Worm (Caenorhabditis elegans) whole organism, L1 larva: ENCODE results near the gene F17C11.12.

Source experiments
- F16B12.6 ChIP-seq: fragments of 150-350 bp; optimal IDR thresholded peaks from 2 replicates; lab custom pipeline; 2014; ENCODE audit warnings: missing biosample characterization, missing genetic modification characterization
- alr-1 ChIP-seq: fragments of 200-800 bp; sonication (Bioruptor generic); optimal IDR thresholded peaks from 2 replicates; lab custom pipeline; 2018; ENCODE audit warnings: borderline replicate concordance, mild to moderate bottlenecking, missing genetic modification characterization, missing compliant biosample characterization
- aly-2 ChIP-seq: fragments of 150-350 bp; optimal IDR thresholded peaks from 2 replicates; lab custom pipeline; 2014; ENCODE audit warnings: missing biosample characterization, missing genetic modification characterization
- blmp-1 ChIP-seq: fragments of 150-350 bp; optimal IDR thresholded peaks from 2 replicates; lab custom pipeline; 2014; ENCODE audit warnings: missing biosample characterization, missing genetic modification characterization
- ceh-82 ChIP-seq, 3 experiments: fragments of 150-350 bp in 1 of 3; sonication (generic microtip) in 2 of 3; optimal IDR thresholded peaks; 2 replicates each; lab custom pipeline; 2014 to 2017; ENCODE audit warnings: missing biosample characterization in 3 of 3, missing genetic modification characterization in 3 of 3
- dsc-1 ChIP-seq: sonication (generic microtip); optimal IDR thresholded peaks from 2 replicates; lab custom pipeline; 2016; ENCODE audit warnings: mild to moderate bottlenecking, missing genetic modification characterization, missing compliant biosample characterization
- efl-1 ChIP-seq, 4 experiments: fragments of 150-350 bp; optimal IDR thresholded peaks in 3 of 4; peaks in 1 of 4; 1 replicate in 1 of 4; 2 replicates in 3 of 4; lab custom pipeline; 2014; ENCODE audit warnings: missing biosample characterization in 2 of 4, missing genetic modification characterization in 2 of 4, missing genetic modification reagents in 2 of 4
- elt-2 ChIP-seq: sonication (generic microtip); optimal IDR thresholded peaks from 2 replicates; lab custom pipeline; 2016; ENCODE audit warnings: missing genetic modification characterization, mild to moderate bottlenecking, inconsistent platforms, missing compliant biosample characterization, missing genetic modification reagents
- elt-3 ChIP-seq, 6 experiments: fragments of 150-350 bp in 1 of 6; sonication (generic microtip); optimal IDR thresholded peaks; 2 replicates each; lab custom pipeline; 2017 to 2018; ENCODE audit warnings: missing biosample characterization in 6 of 6, missing genetic modification characterization in 6 of 6, inconsistent platforms in 1 of 6
- fkh-8 ChIP-seq: sonication (generic microtip); optimal IDR thresholded peaks from 2 replicates; lab custom pipeline; 2016; ENCODE audit warnings: mild to moderate bottlenecking, missing genetic modification characterization, missing compliant biosample characterization
- fos-1 ChIP-seq: fragments of 150-350 bp; optimal IDR thresholded peaks from 2 replicates; lab custom pipeline; 2014; ENCODE audit warnings: missing biosample characterization, missing genetic modification characterization
- grh-1 ChIP-seq: fragments of 200-800 bp; sonication (Bioruptor generic); IDR thresholded peaks from 2 replicates; pipeline ENCODE4 v1.3.6; 2022; ENCODE audit warnings: missing genetic modification reagents, missing genetic modification characterization, missing compliant biosample characterization
- hlh-17 ChIP-seq: fragments of 200-800 bp; sonication (Bioruptor generic); optimal IDR thresholded peaks from 2 replicates; lab custom pipeline; 2018; ENCODE audit warnings: missing genetic modification characterization, mild to moderate bottlenecking, missing compliant biosample characterization, moderate library complexity, borderline replicate concordance
- isw-1 ChIP-seq: fragments of 200-800 bp; sonication (Bioruptor generic); IDR thresholded peaks from 2 replicates; pipeline ENCODE4 v1.3.6; 2022; ENCODE audit warnings: missing genetic modification characterization, missing compliant biosample characterization
- jun-1 ChIP-seq: fragments of 150-350 bp; optimal IDR thresholded peaks from 2 replicates; lab custom pipeline; 2014; ENCODE audit warnings: missing biosample characterization, missing genetic modification reagents, missing genetic modification characterization
- lin-13 ChIP-seq: fragments of 150-350 bp; optimal IDR thresholded peaks from 2 replicates; lab custom pipeline; 2014; ENCODE audit warnings: missing biosample characterization, missing genetic modification reagents, missing genetic modification characterization
- lin-14 ChIP-seq: fragments of 200-800 bp; sonication (Bioruptor generic); optimal IDR thresholded peaks from 2 replicates; lab custom pipeline; 2018; ENCODE audit warnings: mild to moderate bottlenecking, missing genetic modification characterization, moderate library complexity, missing compliant biosample characterization
- lin-39 ChIP-seq: fragments of 150-350 bp; optimal IDR thresholded peaks from 2 replicates; lab custom pipeline; 2014; ENCODE audit warnings: missing biosample characterization, missing genetic modification reagents, missing genetic modification characterization
- lir-3 ChIP-seq: sonication (generic microtip); optimal IDR thresholded peaks from 2 replicates; lab custom pipeline; 2016; ENCODE audit warnings: mild to moderate bottlenecking, missing genetic modification characterization, moderate library complexity, missing compliant biosample characterization; ENCODE audit not compliant: poor library complexity
- mab-9 ChIP-seq: fragments of 200-800 bp; sonication (Bioruptor generic); IDR thresholded peaks from 2 replicates; pipeline ENCODE4 v1.3.6; 2022; ENCODE audit warnings: missing genetic modification reagents, missing genetic modification characterization, missing compliant biosample characterization
- mdl-1 ChIP-seq, 2 experiments: fragments of 150-350 bp; optimal IDR thresholded peaks; 2 replicates each; lab custom pipeline; 2014 to 2017; ENCODE audit warnings: missing biosample characterization in 2 of 2, missing genetic modification characterization in 2 of 2, inconsistent platforms in 1 of 2
- mef-2 ChIP-seq: fragments of 150-350 bp; optimal IDR thresholded peaks from 2 replicates; lab custom pipeline; 2014; ENCODE audit warnings: missing biosample characterization, missing genetic modification characterization
- nhr-12 ChIP-seq: sonication (generic microtip); optimal IDR thresholded peaks from 2 replicates; lab custom pipeline; 2017; ENCODE audit warnings: missing biosample characterization, missing genetic modification characterization
- nhr-20 ChIP-seq: sonication (generic microtip); optimal IDR thresholded peaks from 2 replicates; lab custom pipeline; 2016; ENCODE audit warnings: mild to moderate bottlenecking, missing genetic modification characterization, missing compliant biosample characterization
- nhr-237 ChIP-seq: fragments of 150-350 bp; optimal IDR thresholded peaks from 2 replicates; lab custom pipeline; 2014; ENCODE audit warnings: missing biosample characterization, missing genetic modification characterization
- nhr-47 ChIP-seq: sonication (generic microtip); optimal IDR thresholded peaks from 2 replicates; lab custom pipeline; 2016; ENCODE audit warnings: mild to moderate bottlenecking, missing genetic modification characterization, moderate library complexity, missing compliant biosample characterization
- nhr-85 ChIP-seq: sonication (generic microtip); peaks from one replicate; lab custom pipeline; 2016; ENCODE audit warnings: missing genetic modification characterization, inconsistent platforms, missing compliant biosample characterization
- nhr-90 ChIP-seq: sonication (generic microtip); optimal IDR thresholded peaks from 2 replicates; lab custom pipeline; 2016; ENCODE audit warnings: mild to moderate bottlenecking, missing genetic modification characterization, missing compliant biosample characterization; ENCODE audit not compliant: poor library complexity
- skn-1 ChIP-seq: fragments of 150-350 bp; optimal IDR thresholded peaks from 2 replicates; lab custom pipeline; 2014; ENCODE audit warnings: missing biosample characterization, missing genetic modification characterization
- snu-23 ChIP-seq: sonication (generic microtip); optimal IDR thresholded peaks from 2 replicates; lab custom pipeline; 2016; ENCODE audit warnings: missing genetic modification characterization, missing compliant biosample characterization
- sup-37 ChIP-seq: fragments of 200-800 bp; sonication (Bioruptor generic); optimal IDR thresholded peaks from 2 replicates; lab custom pipeline; 2018; ENCODE audit warnings: mild to moderate bottlenecking, missing genetic modification characterization, missing compliant biosample characterization
- tlp-1 ChIP-seq: fragments of 150-350 bp; optimal IDR thresholded peaks from 2 replicates; lab custom pipeline; 2014; ENCODE audit warnings: missing biosample characterization, missing genetic modification characterization
- unc-86 ChIP-seq: sonication (generic microtip); optimal IDR thresholded peaks from 2 replicates; lab custom pipeline; 2016; ENCODE audit warnings: missing genetic modification characterization, missing compliant biosample characterization
- vab-15 ChIP-seq: sonication (generic microtip); optimal IDR thresholded peaks from 2 replicates; lab custom pipeline; 2017; ENCODE audit warnings: missing genotype, mild to moderate bottlenecking, missing genetic modification characterization, missing compliant biosample characterization
- zag-1 ChIP-seq: fragments of 150-350 bp; optimal IDR thresholded peaks from 2 replicates; lab custom pipeline; 2014; ENCODE audit warnings: missing biosample characterization, missing genetic modification characterization
- zip-4 ChIP-seq: fragments of 200-800 bp; sonication (Bioruptor generic); optimal IDR thresholded peaks from 2 replicates; lab custom pipeline; 2018; ENCODE audit warnings: mild to moderate bottlenecking, missing genetic modification characterization, moderate library complexity, missing compliant biosample characterization
- ztf-4 ChIP-seq: fragments of 150-350 bp; optimal IDR thresholded peaks from 2 replicates; lab custom pipeline; 2014; ENCODE audit warnings: missing biosample characterization, missing genetic modification characterization

The F17C11.12 gene

DNA sequence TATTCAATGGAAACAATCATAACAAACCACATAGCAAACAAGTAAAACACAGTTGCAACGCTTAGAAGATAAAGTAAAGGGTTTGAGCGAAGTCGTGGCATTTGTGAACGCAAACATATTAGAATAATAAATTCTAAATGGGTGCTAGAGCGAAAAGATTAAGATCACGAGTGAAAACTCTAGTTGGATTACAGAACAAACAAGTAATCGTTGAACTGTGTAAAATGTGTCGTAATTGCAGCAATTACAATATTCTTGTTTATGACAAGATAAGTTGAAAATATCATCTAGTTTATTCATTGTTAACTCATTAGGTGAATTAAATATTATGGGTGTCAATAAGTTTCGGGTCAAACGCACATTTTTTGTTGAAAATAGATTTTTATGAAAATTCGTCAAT, 34.0 kb downstream of the F17C11.12 start, which contains the start of gene F32D8.8:
F32D8.8 (minus strand) TSS at position 101 of the 400 bp plus-strand sequence.
- no peak for TF ChIP-seq nhr-47 (tag; lab: Kevin White, UChicago)
- TF ChIP-seq tlp-1, result no peak

DNA sequence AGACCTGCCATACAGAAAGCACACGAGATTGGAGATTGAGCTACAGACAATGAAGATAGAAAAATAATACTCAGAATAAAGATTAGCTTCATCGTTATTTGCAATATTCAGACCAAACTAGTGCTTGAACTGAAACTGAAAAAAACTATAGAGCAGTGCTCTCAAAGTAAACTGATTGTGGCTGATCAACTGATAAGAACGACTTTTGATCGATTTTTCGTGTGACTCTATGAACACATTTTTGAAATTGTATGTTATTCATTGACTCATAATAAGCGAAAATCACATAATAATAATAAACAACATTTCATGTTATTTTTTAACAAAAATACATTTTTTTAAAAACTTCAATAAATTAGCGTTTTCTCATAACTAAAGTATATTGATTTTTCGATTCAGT, 35.6 kb downstream of the F17C11.12 start, which contains the start of gene spp-16:
spp-16 (minus strand) TSS at position 179 of the 400 bp plus-strand sequence.
- TF ChIP-seq efl-1 (optimal IDR thresholded peaks at IDR 0.05; lab: Kevin White, UChicago) (no peak), efl-1 (GFP tag; optimal IDR thresholded peaks at IDR 0.05 in 1 of 2; lab: Kevin White, UChicago) (peak in 1 of 2 experiments; percentile 48), isw-1 (no peak)

DNA sequence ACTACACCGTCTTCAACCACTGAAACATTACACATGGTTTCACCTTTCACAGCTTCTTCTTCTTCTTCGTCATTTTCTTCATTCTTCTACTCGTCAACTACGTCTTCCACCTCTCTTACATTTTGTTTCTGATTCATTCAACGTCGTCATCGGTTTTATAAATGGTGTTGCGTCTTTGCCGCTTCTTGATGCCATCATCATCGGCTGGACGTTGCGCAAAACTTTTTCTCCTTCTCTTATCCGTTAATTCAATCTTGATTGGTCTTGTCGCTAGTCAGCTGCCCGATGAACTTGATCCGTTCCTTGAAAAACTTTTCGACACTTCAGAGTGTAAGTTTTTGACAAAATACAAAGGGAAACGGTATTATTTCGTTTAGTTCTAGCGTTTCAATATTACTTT, 38.1 kb downstream of the F17C11.12 start:
- TF ChIP-seq lin-39 (tag; lab: Kevin White, UChicago) (no peak), aly-2 (tag; lab: Kevin White, UChicago) (no peak), zag-1 (tag; lab: Kevin White, UChicago) (no peak), hlh-17 (no peak), nhr-90 (tag; lab: Kevin White, UChicago) (no peak), sup-37 (GFP tag; lab: Kevin White, UChicago) (no peak), fos-1 (tag; lab: Kevin White, UChicago) (no peak), snu-23 (no peak), fkh-8 (tag; lab: Kevin White, UChicago) (no peak), nhr-12 (no peak), blmp-1 (tag; lab: Kevin White, UChicago) (peak; percentile 72), lin-14 (GFP tag; lab: Kevin White, UChicago) (peak; percentile 41), tlp-1 (no peak), dsc-1 (no peak), nhr-85 (peak; percentile 69), mab-9 (GFP tag; lab: Robert Waterston, UW) (no peak), grh-1 (no peak), alr-1 (tag; lab: Kevin White, UChicago) (no peak), ceh-82 (tag; optimal IDR thresholded peaks at IDR 0.05; lab: Kevin White, UChicago) (no peak), ztf-4 (no peak), zip-4 (GFP tag; lab: Kevin White, UChicago) (no peak), lin-13 (no peak), F16B12.6 (tag; lab: Kevin White, UChicago) (no peak), elt-2 (no peak), elt-3 (tag; optimal IDR thresholded peaks at IDR 0.05; lab: Kevin White, UChicago) (no peak), jun-1 (tag; lab: Kevin White, UChicago) (no peak), mdl-1 (tag; optimal IDR thresholded peaks at IDR 0.05; lab: Kevin White, UChicago) (no peak), lir-3 (tag; lab: Kevin White, UChicago) (no peak), skn-1 (no peak), mef-2 (tag; lab: Kevin White, UChicago) (no peak), efl-1 (optimal IDR thresholded peaks at IDR 0.05; lab: Kevin White, UChicago) (no peak), efl-1 (GFP tag; optimal IDR thresholded peaks at IDR 0.05 in 1 of 2; lab: Kevin White, UChicago) (peak in 1 of 2 experiments; percentile 80), unc-86 (tag; lab: Kevin White, UChicago) (no peak), nhr-237 (tag; lab: Kevin White, UChicago) (no peak)
- TF ChIP-seq, all 84 proteins: peak for 4

DNA sequence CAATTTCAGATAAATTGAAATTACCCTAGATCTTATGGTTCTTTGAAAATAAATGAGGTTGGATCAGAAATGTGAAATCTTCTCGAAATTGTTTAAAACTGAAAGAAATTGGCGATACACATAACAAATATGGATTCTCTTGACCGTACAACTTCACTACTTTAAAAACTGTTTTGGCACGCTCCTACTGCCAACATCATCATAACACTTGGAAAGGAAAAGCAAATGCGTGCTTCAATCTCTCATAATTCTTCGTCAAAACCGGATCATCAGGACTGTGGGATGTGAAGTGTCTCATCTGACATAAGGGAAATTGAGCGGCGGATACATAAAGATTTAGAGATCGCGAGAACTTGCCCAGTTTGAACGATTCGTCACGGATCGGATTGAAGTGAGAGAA, 38.6 kb downstream of the F17C11.12 start, which contains the start of gene F32D8.7:
F32D8.7 (plus strand) TSS at position 329 of the 400 bp plus-strand sequence.
- TF ChIP-seq blmp-1 (tag; lab: Kevin White, UChicago), result peak; percentile 79
- TF ChIP-seq nhr-20 (tag; lab: Kevin White, UChicago), result no peak
- TF ChIP-seq efl-1 (optimal IDR thresholded peaks at IDR 0.05; lab: Kevin White, UChicago), result no peak
- peak in 1 of 2 experiments; percentile 80 for TF ChIP-seq efl-1 (GFP tag; optimal IDR thresholded peaks at IDR 0.05 in 1 of 2; lab: Kevin White, UChicago)
- TF ChIP-seq vab-15, result no peak
